Fruit fly (Drosophila melanogaster) whole organism, embryonic: ENCODE data around the gene ssp5.

Experiments
- ATbp ChIP-seq: fragments of 200-800 bp; sonication (Bioruptor generic); optimal IDR thresholded peaks from 2 replicates; lab custom pipeline; 2017; ENCODE audit warnings: missing biosample characterization, mild to moderate bottlenecking, missing genetic modification characterization, missing genetic modification reagents
- B-H2 ChIP-seq: fragments of 200-800 bp; sonication (Bioruptor generic); optimal IDR thresholded peaks from 2 replicates; lab custom pipeline; 2018; ENCODE audit warnings: missing biosample characterization, mild to moderate bottlenecking, missing genetic modification characterization
- BEAF-32 ChIP-seq: fragments of 200-800 bp; sonication (Bioruptor generic); optimal IDR thresholded peaks from 3 replicates; lab custom pipeline; 2017; ENCODE audit warnings: missing biosample characterization, missing genetic modification characterization, mild to moderate bottlenecking, moderate library complexity, missing genetic modification reagents
- CG10321 ChIP-seq: fragments of 200-800 bp; sonication (Bioruptor generic); IDR thresholded peaks from 2 replicates; pipeline ENCODE4 v1.3.6; 2022; ENCODE audit warnings: missing biosample characterization, missing genetic modification characterization
- CG10462 ChIP-seq: fragments of 200-800 bp; sonication (Bioruptor generic); optimal IDR thresholded peaks from 2 replicates; lab custom pipeline; 2016; ENCODE audit warnings: missing biosample characterization, missing genetic modification characterization
- CG12299 ChIP-seq: fragments of 200-800 bp; sonication (Bioruptor generic); optimal IDR thresholded peaks from 2 replicates; lab custom pipeline; 2018; ENCODE audit warnings: missing biosample characterization, mild to moderate bottlenecking, missing genetic modification characterization
- CG14050 ChIP-seq: fragments of 200-800 bp; sonication (Bioruptor generic); IDR thresholded peaks from 3 replicates; pipeline ENCODE4 v1.3.6; 2022; ENCODE audit warnings: missing biosample characterization, missing genetic modification characterization
- CG14965 ChIP-seq: fragments of 200-800 bp; sonication (Bioruptor generic); optimal IDR thresholded peaks from 2 replicates; lab custom pipeline; 2016; ENCODE audit warnings: missing biosample characterization, missing genetic modification characterization, borderline replicate concordance
- CG1647 ChIP-seq: fragments of 200-800 bp; sonication (Bioruptor generic); optimal IDR thresholded peaks from 3 replicates; lab custom pipeline; 2016; ENCODE audit warnings: missing biosample characterization, missing genetic modification characterization
- CG17829 ChIP-seq: fragments of 200-800 bp; optimal IDR thresholded peaks from 2 replicates; lab custom pipeline; 2019; ENCODE audit warnings: missing biosample characterization, mild to moderate bottlenecking, missing genetic modification characterization, moderate library complexity
- CG3163 ChIP-seq: fragments of 200-800 bp; sonication (Bioruptor generic); optimal IDR thresholded peaks from 3 replicates; lab custom pipeline; 2016; ENCODE audit warnings: missing biosample characterization, missing genetic modification characterization
- CG32772 ChIP-seq: fragments of 200-800 bp; sonication (Bioruptor generic); IDR thresholded peaks from 2 replicates; pipeline ENCODE4 v1.3.6; 2022; ENCODE audit warnings: missing biosample characterization, missing genetic modification characterization
- CG3726 ChIP-seq: fragments of 200-800 bp; sonication (Bioruptor generic); IDR thresholded peaks from 3 replicates; pipeline ENCODE4, ENCODE4 v1.3.6; 2022; ENCODE audit warnings: missing biosample characterization, missing genetic modification characterization
- CG3995 ChIP-seq: fragments of 200-800 bp; sonication (Bioruptor generic); optimal IDR thresholded peaks from 3 replicates; lab custom pipeline; 2016; ENCODE audit warnings: missing biosample characterization, missing genetic modification characterization
- CG42726 ChIP-seq: fragments of 200-800 bp; sonication (Bioruptor generic); IDR thresholded peaks from 2 replicates; pipeline ENCODE4 v1.3.6; 2022; ENCODE audit warnings: missing biosample characterization, missing genetic modification characterization; ENCODE audit not compliant: partially characterized antibody
- CG4730 ChIP-seq: fragments of 200-800 bp; sonication (Bioruptor generic); IDR thresholded peaks from 2 replicates; pipeline ENCODE4 v1.3.6; 2022; ENCODE audit warnings: missing biosample characterization, missing genetic modification characterization
- CG6254 ChIP-seq: fragments of 200-800 bp; sonication (Bioruptor generic); optimal IDR thresholded peaks from 3 replicates; lab custom pipeline; 2017; ENCODE audit warnings: mild to moderate bottlenecking, missing biosample characterization, missing genetic modification reagents, missing genetic modification characterization
- CG6654 ChIP-seq: fragments of 200-800 bp; sonication (Bioruptor generic); optimal IDR thresholded peaks from 2 replicates; lab custom pipeline; 2017; ENCODE audit warnings: missing biosample characterization, mild to moderate bottlenecking, missing genetic modification characterization
- CG6813 ChIP-seq: fragments of 200-800 bp; sonication (Bioruptor generic); optimal IDR thresholded peaks from 2 replicates; lab custom pipeline; 2017; ENCODE audit warnings: missing biosample characterization, missing genetic modification characterization, mild to moderate bottlenecking, moderate library complexity, missing genetic modification reagents
- CG6854 ChIP-seq: fragments of 200-800 bp; sonication (Bioruptor generic); optimal IDR thresholded peaks from 3 replicates; lab custom pipeline; 2017; ENCODE audit warnings: missing biosample characterization, mild to moderate bottlenecking, missing genetic modification characterization
- CG7987 ChIP-seq: fragments of 200-800 bp; sonication (Bioruptor generic); optimal IDR thresholded peaks from 2 replicates; lab custom pipeline; 2018; ENCODE audit warnings: missing biosample characterization, mild to moderate bottlenecking, missing genetic modification characterization, moderate library complexity
- CG9727 ChIP-seq: fragments of 200-800 bp; sonication (Bioruptor generic); optimal IDR thresholded peaks from 3 replicates; lab custom pipeline; 2017; ENCODE audit warnings: missing biosample characterization, mild to moderate bottlenecking, missing genetic modification characterization
- CG9797 ChIP-seq: fragments of 200-800 bp; sonication (Bioruptor generic); optimal IDR thresholded peaks from 3 replicates; lab custom pipeline; 2018; ENCODE audit warnings: missing biosample characterization, mild to moderate bottlenecking, missing genetic modification characterization
- CG9932 ChIP-seq: fragments of 200-800 bp; sonication (Bioruptor generic); IDR thresholded peaks from 2 replicates; pipeline ENCODE4 v1.3.6; 2022; ENCODE audit warnings: missing biosample characterization, missing genetic modification characterization
- Camta ChIP-seq: fragments of 200-800 bp; sonication (Bioruptor generic); optimal IDR thresholded peaks from 2 replicates; lab custom pipeline; 2016; ENCODE audit warnings: missing biosample characterization, missing genetic modification characterization
- H15 ChIP-seq: fragments of 200-800 bp; sonication (Bioruptor generic); IDR thresholded peaks from 3 replicates; pipeline ENCODE4 v1.3.6; 2022; ENCODE audit warnings: missing biosample characterization, missing genetic modification characterization
- Hey ChIP-seq: fragments of 200-800 bp; sonication (Bioruptor generic); optimal IDR thresholded peaks from 3 replicates; lab custom pipeline; 2018; ENCODE audit warnings: missing biosample characterization, mild to moderate bottlenecking, missing genetic modification characterization
- Med ChIP-seq: fragments of 200-800 bp; sonication (Bioruptor generic); peaks from one replicate; lab custom pipeline; 2016; ENCODE audit warnings: missing biosample characterization, missing genetic modification characterization, mild to moderate bottlenecking, inconsistent platforms, moderate library complexity
- Meics ChIP-seq: fragments of 200-800 bp; sonication (Bioruptor generic); optimal IDR thresholded peaks from 2 replicates; lab custom pipeline; 2017; ENCODE audit warnings: missing biosample characterization, mild to moderate bottlenecking, missing genetic modification characterization
- Sox100B ChIP-seq: fragments of 200-800 bp; sonication (Bioruptor generic); optimal IDR thresholded peaks from 3 replicates; lab custom pipeline; 2018; ENCODE audit warnings: missing biosample characterization, mild to moderate bottlenecking, missing genetic modification characterization
- Sry-δ ChIP-seq: fragments of 200-800 bp; sonication (Bioruptor generic); optimal IDR thresholded peaks from 2 replicates; lab custom pipeline; 2016; ENCODE audit warnings: missing biosample characterization, missing genetic modification characterization
- bowl ChIP-seq: fragments of 200-800 bp; sonication (Bioruptor generic); IDR thresholded peaks from 2 replicates; pipeline ENCODE4 v1.3.6; 2022; ENCODE audit warnings: missing biosample characterization, missing genetic modification characterization
- cg ChIP-seq: fragments of 200-800 bp; sonication (Bioruptor generic); optimal IDR thresholded peaks from 3 replicates; lab custom pipeline; 2019; ENCODE audit warnings: missing biosample characterization, mild to moderate bottlenecking, missing genetic modification characterization, moderate library complexity
- exex ChIP-seq: fragments of 200-800 bp; sonication (Bioruptor generic); optimal IDR thresholded peaks from 4 replicates; lab custom pipeline; 2018; ENCODE audit warnings: missing biosample characterization, mild to moderate bottlenecking, missing genetic modification characterization, moderate library complexity
- fru ChIP-seq: fragments of >200 bp; optimal IDR thresholded peaks from 2 replicates; lab custom pipeline; 2017
- gcm ChIP-seq: fragments of 200-800 bp; sonication (Bioruptor generic); optimal IDR thresholded peaks from 2 replicates; lab custom pipeline; 2019; ENCODE audit warnings: missing biosample characterization, mild to moderate bottlenecking, missing genetic modification characterization, moderate library complexity
- gsb-n ChIP-seq: fragments of 200-800 bp; sonication (Bioruptor generic); optimal IDR thresholded peaks from 3 replicates; lab custom pipeline; 2018; ENCODE audit warnings: missing biosample characterization, mild to moderate bottlenecking, missing genetic modification characterization
- kay ChIP-seq: fragments of 200-800 bp; sonication (Bioruptor generic); optimal IDR thresholded peaks from 2 replicates; lab custom pipeline; 2016; ENCODE audit warnings: missing biosample characterization, missing genetic modification characterization
- lab ChIP-seq: fragments of 200-800 bp; sonication (Bioruptor generic); optimal IDR thresholded peaks from 3 replicates; lab custom pipeline; 2017; ENCODE audit warnings: missing biosample characterization, missing genetic modification characterization, mild to moderate bottlenecking, moderate library complexity, missing genetic modification reagents
- maf-S ChIP-seq: fragments of 200-800 bp; sonication (Bioruptor generic); optimal IDR thresholded peaks from 2 replicates; lab custom pipeline; 2016; ENCODE audit warnings: missing biosample characterization, missing genetic modification characterization
- mirr ChIP-seq: fragments of 200-800 bp; sonication (Bioruptor generic); optimal IDR thresholded peaks from 3 replicates; lab custom pipeline; 2018; ENCODE audit warnings: missing biosample characterization, mild to moderate bottlenecking, missing genetic modification characterization
- nau ChIP-seq: fragments of 200-800 bp; sonication (Bioruptor generic); optimal IDR thresholded peaks from 3 replicates; lab custom pipeline; 2017; ENCODE audit warnings: missing biosample characterization, mild to moderate bottlenecking, missing genetic modification characterization, missing genetic modification reagents
- pan ChIP-seq, 4 experiments: fragments of >200 bp in 3 of 4; fragments of 200-800 bp in 1 of 4; sonication (Bioruptor generic) in 1 of 4; optimal IDR thresholded peaks in 3 of 4; IDR thresholded peaks in 1 of 4; 2 replicates each; pipeline versions ENCODE4 v1.3.6 to Lab custom; 2017 to 2022; ENCODE audit warnings: missing biosample characterization in 2 of 4, missing genetic modification characterization in 2 of 4, mixed read lengths in 1 of 4
- pfk ChIP-seq: fragments of 200-800 bp; sonication (Bioruptor generic); optimal IDR thresholded peaks from 2 replicates; lab custom pipeline; 2018; ENCODE audit warnings: missing biosample characterization, mild to moderate bottlenecking, missing genetic modification characterization, moderate library complexity
- pita ChIP-seq: fragments of 200-800 bp; sonication (Bioruptor generic); optimal IDR thresholded peaks from 2 replicates; lab custom pipeline; 2017; ENCODE audit warnings: missing biosample characterization, mild to moderate bottlenecking, missing genetic modification characterization
- row ChIP-seq: fragments of 200-800 bp; sonication (Bioruptor generic); IDR thresholded peaks from 3 replicates; pipeline ENCODE4 v1.3.6; 2022; ENCODE audit warnings: missing biosample characterization, missing genetic modification characterization
- seq ChIP-seq: fragments of 200-800 bp; sonication (Bioruptor generic); IDR thresholded peaks from 2 replicates; pipeline ENCODE4 v1.3.6; 2022; ENCODE audit warnings: missing biosample characterization, missing genetic modification characterization
- tx ChIP-seq: fragments of 200-800 bp; sonication (Bioruptor generic); optimal IDR thresholded peaks from 2 replicates; lab custom pipeline; 2016; ENCODE audit warnings: missing biosample characterization, missing genetic modification characterization
- vfl ChIP-seq: fragments of 200-800 bp; sonication (Bioruptor generic); optimal IDR thresholded peaks from 2 replicates; lab custom pipeline; 2016; ENCODE audit warnings: missing biosample characterization, missing genetic modification characterization

The ssp5 gene

dm6 chr3R:11992934-11993670 is 39.8 kb upstream of the ssp5 start, which contains the start of gene mfas (continued):
- TF ChIP-seq CG3726 = no peak
- TF ChIP-seq CG14965 (GFP tag; lab: Kevin White, UChicago) = no peak
- TF ChIP-seq CG10462 (GFP tag; lab: Kevin White, UChicago) = no peak
- TF ChIP-seq mirr = peak; percentile 29
- no peak for TF ChIP-seq Hey (tag; lab: Kevin White, UChicago)
- TF ChIP-seq CG1647 (GFP tag; lab: Kevin White, UChicago) = peak; percentile 17
- TF ChIP-seq vfl (GFP tag; lab: Kevin White, UChicago) = no peak
- TF ChIP-seq kay (GFP tag; lab: Kevin White, UChicago) = no peak
- TF ChIP-seq CG6654 (GFP tag; lab: Kevin White, UChicago) = no peak
- TF ChIP-seq Camta = no peak
- no peak for TF ChIP-seq CG6254 (GFP tag; lab: Kevin White, UChicago)
- peak; percentile 84 for TF ChIP-seq Med (GFP tag; lab: Kevin White, UChicago)
- TF ChIP-seq gcm (GFP tag; lab: Kevin White, UChicago) = peak; percentile 80
- TF ChIP-seq cg = peak; percentile 67
- TF ChIP-seq CG12299 (tag; lab: Kevin White, UChicago) = no peak
- peak; percentile 18 for TF ChIP-seq Sox100B
- TF ChIP-seq bowl (GFP tag; lab: Robert Waterston, UW) = no peak
- no peak for TF ChIP-seq B-H2 (GFP tag; lab: Kevin White, UChicago)
- TF ChIP-seq tx (GFP tag; lab: Kevin White, UChicago) = no peak
- TF ChIP-seq lab = peak; percentile 61
- no peak for TF ChIP-seq CG14050 (GFP tag; lab: Robert Waterston, UW)
- no peak for TF ChIP-seq CG9727 (GFP tag; lab: Kevin White, UChicago)
- no peak for TF ChIP-seq H15 (GFP tag; lab: Robert Waterston, UW)
- TF ChIP-seq CG9797 (GFP tag; lab: Kevin White, UChicago) = no peak
- peak; percentile 63 for TF ChIP-seq nau (GFP tag; lab: Kevin White, UChicago)
- TF ChIP-seq CG42726 (GFP tag; lab: Robert Waterston, UW) = no peak
- no peak for TF ChIP-seq BEAF-32
- TF ChIP-seq pfk (GFP tag; lab: Kevin White, UChicago) = peak; percentile 10
- no peak for TF ChIP-seq exex (tag; lab: Kevin White, UChicago)
- TF ChIP-seq row (GFP tag; lab: Robert Waterston, UW) = no peak
- peak; percentile 37 for TF ChIP-seq gsb-n (tag; lab: Kevin White, UChicago)
- TF ChIP-seq fru = no peak
- TF ChIP-seq Sry-δ (GFP tag; lab: Kevin White, UChicago) = no peak
- TF ChIP-seq maf-S (GFP tag; lab: Kevin White, UChicago) = no peak
- TF ChIP-seq Meics = no peak
- peak; percentile 4 for TF ChIP-seq CG17829 (tag; lab: Kevin White, UChicago)
- TF ChIP-seq seq (GFP tag; lab: Robert Waterston, UW) = 0 out of 2 replicates have a peak, but pooled peaks have one; percentile 9
- TF ChIP-seq CG9932 = no peak
- peak; percentile 32 for TF ChIP-seq CG3163 (GFP tag; lab: Kevin White, UChicago)
- no peak for TF ChIP-seq CG4730 (GFP tag; lab: Robert Waterston, UW)
- peak; percentile 1 for TF ChIP-seq CG3995 (GFP tag; lab: Kevin White, UChicago)
- no peak for TF ChIP-seq pan (optimal IDR thresholded peaks at IDR 0.05; lab: Kevin White, UChicago)
- no peak for TF ChIP-seq pan (GFP tag; optimal IDR thresholded peaks at IDR 0.05 in 1 of 2, IDR thresholded peaks at IDR 0.05 in 1 of 2)
- no peak for TF ChIP-seq pita (GFP tag; lab: Kevin White, UChicago)
- TF ChIP-seq CG32772 (GFP tag; lab: Robert Waterston, UW) = no peak
- peak; percentile 27 for TF ChIP-seq CG7987
- peak; percentile 72 for TF ChIP-seq ATbp (GFP tag; lab: Kevin White, UChicago)
- TF ChIP-seq CG6854 = no peak
- peak; percentile 54 for TF ChIP-seq CG6813 (GFP tag; lab: Kevin White, UChicago)
- no peak for TF ChIP-seq CG10321 (GFP tag; lab: Robert Waterston, UW)
